Fruit fly (Drosophila melanogaster) whole organism, embryonic: Measurements from ENCODE around the gene Ugt37A2.

Experiments used
- Adf1 ChIP-seq: fragments of 200-800 bp; sonication (Bioruptor generic); IDR thresholded peaks from 2 replicates; pipeline ENCODE4 v1.3.6; 2022; ENCODE audit warnings: missing biosample characterization, missing genetic modification characterization
- Asciz ChIP-seq: fragments of 200-800 bp; sonication (Bioruptor generic); optimal IDR thresholded peaks from 2 replicates; lab custom pipeline; 2017; ENCODE audit warnings: missing biosample characterization, mild to moderate bottlenecking, missing genetic modification characterization, missing genetic modification reagents
- CG10543 ChIP-seq: fragments of 200-800 bp; sonication (Bioruptor generic); optimal IDR thresholded peaks from 3 replicates; lab custom pipeline; 2017; ENCODE audit warnings: missing biosample characterization, mild to moderate bottlenecking, missing genetic modification characterization, moderate library complexity
- CG11560 ChIP-seq: fragments of 200-800 bp; sonication (Bioruptor generic); IDR thresholded peaks from 3 replicates; pipeline ENCODE4 v1.3.6; 2022; ENCODE audit warnings: missing biosample characterization, missing genetic modification characterization
- CG11695 ChIP-seq: fragments of 200-800 bp; sonication (Bioruptor generic); IDR thresholded peaks from 3 replicates; pipeline ENCODE4 v1.3.6; 2022; ENCODE audit warnings: missing biosample characterization, missing genetic modification characterization
- CG12155 ChIP-seq: fragments of 200-800 bp; sonication (Bioruptor generic); optimal IDR thresholded peaks from 3 replicates; lab custom pipeline; 2016; ENCODE audit warnings: missing biosample characterization, missing genetic modification characterization
- CG13775 ChIP-seq: fragments of 200-800 bp; sonication (Bioruptor generic); optimal IDR thresholded peaks from 3 replicates; lab custom pipeline; 2017; ENCODE audit warnings: missing biosample characterization, mild to moderate bottlenecking, missing genetic modification characterization
- CG14667 ChIP-seq: fragments of 200-800 bp; sonication (Bioruptor generic); IDR thresholded peaks from 2 replicates; pipeline ENCODE4 v1.3.6; 2022; ENCODE audit warnings: missing biosample characterization, missing genetic modification characterization
- CG14860 ChIP-seq: fragments of 200-800 bp; sonication (Bioruptor generic); IDR thresholded peaks from 3 replicates; pipeline ENCODE4 v1.3.6; 2022; ENCODE audit warnings: missing biosample characterization, missing genetic modification characterization; ENCODE audit not compliant: partially characterized antibody
- CG15514 ChIP-seq: fragments of 200-800 bp; sonication (Bioruptor generic); optimal IDR thresholded peaks from 3 replicates; lab custom pipeline; 2017; ENCODE audit warnings: missing biosample characterization, missing genetic modification characterization, mild to moderate bottlenecking, moderate library complexity, missing genetic modification reagents
- CG2678 ChIP-seq: fragments of 200-800 bp; sonication (Bioruptor generic); optimal IDR thresholded peaks from 3 replicates; lab custom pipeline; 2019; ENCODE audit warnings: missing biosample characterization, mild to moderate bottlenecking, missing genetic modification characterization, moderate library complexity
- CG8290 ChIP-seq, 3 experiments: fragments of 200-800 bp; sonication (Bioruptor generic); optimal IDR thresholded peaks; 2 replicates each; lab custom pipeline; 2016 to 2019; ENCODE audit warnings: missing biosample characterization in 3 of 3, missing genetic modification characterization in 3 of 3, mild to moderate bottlenecking in 2 of 3, moderate library complexity in 1 of 3
- CG9932 ChIP-seq: fragments of 200-800 bp; sonication (Bioruptor generic); IDR thresholded peaks from 2 replicates; pipeline ENCODE4 v1.3.6; 2022; ENCODE audit warnings: missing biosample characterization, missing genetic modification characterization
- CHES-1-like ChIP-seq: fragments of 200-800 bp; sonication (Bioruptor generic); optimal IDR thresholded peaks from 2 replicates; lab custom pipeline; 2016; ENCODE audit warnings: missing biosample characterization, missing genetic modification characterization
- CkIIα-i1 ChIP-seq: fragments of 200-800 bp; sonication (Bioruptor generic); IDR thresholded peaks from 2 replicates; pipeline ENCODE4 v1.3.6; 2022; ENCODE audit warnings: missing biosample characterization, missing genetic modification characterization
- Deaf1 ChIP-seq: fragments of 200-800 bp; optimal IDR thresholded peaks from 3 replicates; lab custom pipeline; 2019; ENCODE audit warnings: missing biosample characterization, mild to moderate bottlenecking, missing genetic modification characterization, moderate library complexity
- Doc3 ChIP-seq: fragments of 200-800 bp; sonication (Bioruptor generic); IDR thresholded peaks from 3 replicates; pipeline ENCODE4 v1.3.6; 2022; ENCODE audit warnings: missing biosample characterization, missing genetic modification characterization; ENCODE audit not compliant: partially characterized antibody
- Ets65A ChIP-seq: fragments of 200-800 bp; sonication (Bioruptor generic); peaks from one replicate; lab custom pipeline; 2016; ENCODE audit warnings: missing biosample characterization, missing genetic modification characterization
- Trl ChIP-seq, 3 experiments: fragments of >200 bp in 2 of 3; fragments of 200-800 bp in 1 of 3; sonication (Bioruptor generic) in 1 of 3; optimal IDR thresholded peaks; 2 replicates in 1 of 3; 3 replicates in 2 of 3; lab custom pipeline; 2016 to 2017; ENCODE audit warnings: missing biosample characterization in 1 of 3, missing genetic modification characterization in 1 of 3
- Xrp1 ChIP-seq: fragments of 200-800 bp; sonication (Bioruptor generic); IDR thresholded peaks from 2 replicates; pipeline ENCODE4 v1.3.6; 2022; ENCODE audit warnings: missing biosample characterization, missing genetic modification characterization
- abd-A ChIP-seq: fragments of 200-800 bp; sonication (Bioruptor generic); optimal IDR thresholded peaks from 3 replicates; lab custom pipeline; 2019; ENCODE audit warnings: missing biosample characterization, mild to moderate bottlenecking, missing genetic modification characterization, moderate library complexity
- chm ChIP-seq: fragments of 200-800 bp; sonication (Bioruptor generic); IDR thresholded peaks from 2 replicates; pipeline ENCODE4 v1.3.6; 2022; ENCODE audit warnings: missing biosample characterization, missing genetic modification characterization
- ftz-f1 ChIP-seq: fragments of 200-800 bp; sonication (Bioruptor generic); optimal IDR thresholded peaks from 2 replicates; lab custom pipeline; 2016; ENCODE audit warnings: missing biosample characterization, missing genetic modification characterization
- h ChIP-seq: fragments of >200 bp; optimal IDR thresholded peaks from 2 replicates; lab custom pipeline; 2017
- lmd ChIP-seq: fragments of 200-800 bp; sonication (Bioruptor generic); IDR thresholded peaks from 2 replicates; pipeline ENCODE4 v1.3.6; 2022; ENCODE audit warnings: missing biosample characterization, missing genetic modification characterization
- pita ChIP-seq: fragments of 200-800 bp; sonication (Bioruptor generic); optimal IDR thresholded peaks from 2 replicates; lab custom pipeline; 2017; ENCODE audit warnings: missing biosample characterization, mild to moderate bottlenecking, missing genetic modification characterization
- wdn ChIP-seq: fragments of 200-800 bp; sonication (Bioruptor generic); IDR thresholded peaks from 2 replicates; pipeline ENCODE4 v1.3.6; 2022; ENCODE audit warnings: missing biosample characterization, missing genetic modification characterization

The Ugt37A2 gene

dm6 chr3R:12783152-12783551 lies 43.7 kb downstream of the Ugt37A2 start, which contains the start of gene beat-Vc:
beat-Vc (minus strand) TSS chr3R:12783216.
- TF ChIP-seq h (lab: Kevin White, UChicago) (no peak), CkIIα-i1 (GFP tag; lab: Robert Waterston, UW) (no peak), Deaf1 (tag; lab: Kevin White, UChicago) (peak; percentile 92), Xrp1 (no peak), CG12155 (no peak), CG8290 (GFP tag; optimal IDR thresholded peaks at IDR 0.05; lab: Kevin White, UChicago) (no peak), CG8290 (tag; optimal IDR thresholded peaks at IDR 0.05; lab: Kevin White, UChicago) (no peak), CG14860 (GFP tag; lab: Robert Waterston, UW) (no peak), CG10543 (GFP tag; lab: Kevin White, UChicago) (no peak), wdn (no peak), Trl (optimal IDR thresholded peaks at IDR 0.05; lab: Kevin White, UChicago) (peak in 1 of 2 experiments; percentile 40), Trl (GFP tag; optimal IDR thresholded peaks at IDR 0.05; lab: Kevin White, UChicago) (no peak), CG13775 (GFP tag; lab: Kevin White, UChicago) (no peak), Asciz (GFP tag; lab: Kevin White, UChicago) (no peak), pita (GFP tag; lab: Kevin White, UChicago) (no peak), abd-A (tag; lab: Kevin White, UChicago) (peak; percentile 33), ftz-f1 (GFP tag; lab: Kevin White, UChicago) (no peak), CG14667 (GFP tag; lab: Robert Waterston, UW) (no peak), chm (GFP tag; lab: Robert Waterston, UW) (no peak), CG9932 (GFP tag; lab: Robert Waterston, UW) (peak; percentile 22; the same call in 1 of the 2 replicates), CG15514 (GFP tag; lab: Kevin White, UChicago) (no peak), CG2678 (tag; lab: Kevin White, UChicago) (no peak), Doc3 (no peak), CG11560 (tag; lab: Robert Waterston, UW) (peak; percentile 6; the same call in 1 of the 3 replicates), CHES-1-like (GFP tag; lab: Kevin White, UChicago) (no peak), Ets65A (GFP tag; lab: Kevin White, UChicago) (peak; percentile 25), Adf1 (GFP tag; lab: Robert Waterston, UW) (peak; percentile 72), lmd (GFP tag; lab: Robert Waterston, UW) (0 out of 2 replicates have a peak, but pooled peaks have one; percentile 19), CG11695 (GFP tag; lab: Robert Waterston, UW) (no peak)
